Worm (Caenorhabditis elegans): ENCODE data around the gene F57G4.11.
"Not testable (repeated sequence)": the region's sequence is repeated elsewhere in the genome, so short reads cannot be mapped to it uniquely, and the experiment has no call there.

DNA sequence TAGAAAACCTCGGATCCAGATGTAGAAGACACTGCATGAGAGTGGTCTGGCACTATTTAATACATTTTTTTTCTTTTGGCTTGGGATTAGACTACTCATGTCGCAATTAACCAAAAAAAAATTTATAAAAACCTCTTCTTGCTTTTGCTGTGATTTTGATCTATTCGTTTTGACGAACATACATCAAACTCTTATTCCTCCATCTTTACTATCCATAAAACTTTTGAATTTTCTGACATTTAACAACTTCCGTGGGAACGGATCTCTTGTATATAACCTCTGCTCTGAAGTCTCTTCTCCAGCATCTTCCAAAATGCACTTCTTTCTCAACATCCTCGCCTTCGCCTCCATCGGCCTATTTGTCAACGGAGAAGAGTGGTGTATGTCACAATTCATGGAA, 19.0 kb upstream of the F57G4.11 start, which contains the start of gene Y6G8.16:
- not testable (repeated sequence) for TF ChIP-seq cnd-1 (tag; optimal IDR thresholded peaks at IDR 0.05); nhr-28 (tag; optimal IDR thresholded peaks at IDR 0.05); lsy-2 (tag; optimal IDR thresholded peaks at IDR 0.05); bed-3 (GFP tag; optimal IDR thresholded peaks at IDR 0.05); nhr-237 (tag; optimal IDR thresholded peaks at IDR 0.05); drap-1 (GFP tag; optimal IDR thresholded peaks at IDR 0.05); unc-39 (tag; optimal IDR thresholded peaks at IDR 0.05); sptf-1 (tag; optimal IDR thresholded peaks at IDR 0.05); unc-62 (GFP tag; optimal IDR thresholded peaks at IDR 0.05); ceh-43 (GFP tag; optimal IDR thresholded peaks at IDR 0.05); blmp-1 (tag; optimal IDR thresholded peaks at IDR 0.05); pha-4 (tag; optimal IDR thresholded peaks at IDR 0.05); mls-2 (tag; optimal IDR thresholded peaks at IDR 0.05)
